Fruit fly (Drosophila melanogaster): ENCODE measurements around the gene CG9692.

CG9692 gene

DNA sequence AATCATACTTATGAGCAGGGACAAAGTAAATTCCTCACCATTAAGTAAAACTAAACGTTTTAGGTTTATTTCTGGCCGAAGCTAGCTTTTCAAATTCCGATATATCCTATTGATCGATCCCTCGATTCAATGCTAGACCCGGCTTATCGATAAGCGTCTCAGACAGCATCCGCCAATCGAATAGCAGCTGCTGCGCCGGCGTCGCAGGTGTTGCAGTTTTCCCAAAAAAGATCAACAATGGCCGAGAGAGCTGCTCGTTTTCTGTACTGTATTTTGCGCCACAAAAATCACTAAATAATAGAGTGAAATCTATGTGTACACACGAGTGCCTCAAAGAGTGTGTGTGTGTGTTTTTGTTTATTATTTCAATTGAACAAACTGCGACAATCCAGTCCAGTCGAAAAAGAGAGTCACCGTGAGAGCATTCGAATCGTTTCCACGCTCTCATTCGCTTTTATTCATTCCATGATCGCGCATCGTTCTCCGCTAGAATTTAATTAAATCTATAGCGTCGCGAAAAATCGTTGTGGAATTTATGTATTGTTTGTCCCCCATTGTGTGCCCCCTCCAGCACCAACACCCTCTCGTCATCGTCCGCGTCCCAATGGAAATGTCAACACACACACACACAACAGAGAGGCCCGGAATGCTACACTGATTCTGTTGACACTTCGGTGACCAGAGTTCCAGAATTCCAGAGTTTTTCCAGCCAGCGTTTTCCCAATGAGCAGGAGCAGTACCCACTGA, 8.8 kb downstream of the CG9692 start:
- TF ChIP-seq CG32264 (GFP tag; optimal IDR thresholded peaks at IDR 0.05) (no peak), sage (GFP tag; optimal IDR thresholded peaks at IDR 0.05) (no peak)

DNA sequence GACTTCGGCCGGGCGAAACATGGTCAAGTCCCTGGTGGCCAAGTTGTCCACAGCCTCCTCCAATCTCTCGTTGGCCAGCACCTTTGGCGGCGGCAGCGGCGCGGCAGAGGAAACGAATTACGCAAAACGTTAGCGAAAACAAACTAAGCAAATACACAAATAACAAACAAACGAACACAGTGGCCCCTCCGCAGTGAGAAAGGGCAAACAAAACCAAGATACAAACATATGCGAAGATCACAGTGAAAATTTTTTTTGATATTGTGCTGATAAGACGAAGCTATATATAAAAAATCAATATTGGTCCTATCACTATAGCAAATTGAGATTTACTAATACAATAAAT, 9.4 kb downstream of the CG9692 start:
- TF ChIP-seq HLH106 (tag; optimal IDR thresholded peaks at IDR 0.05), result no peak

DNA sequence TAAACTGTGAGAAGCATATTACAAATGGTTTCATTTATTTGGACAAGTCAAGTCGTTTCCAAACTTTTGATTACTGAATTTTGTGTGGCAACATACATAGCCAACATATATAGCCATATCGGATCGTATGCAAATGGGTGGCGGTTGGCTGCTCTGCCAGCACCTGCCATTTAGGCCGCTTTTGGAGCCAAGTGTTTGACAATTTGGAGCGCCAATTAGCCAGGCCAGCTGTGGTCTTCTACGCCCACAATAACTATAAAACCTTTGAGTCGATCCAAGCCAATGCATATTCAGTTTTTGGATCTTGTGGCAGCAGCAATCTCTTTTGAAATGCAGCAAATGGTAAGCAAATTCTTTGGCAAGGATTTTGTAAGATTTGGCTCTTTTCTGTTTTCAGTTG, 19.8 kb downstream of the CG9692 start, which contains the start of gene CG13031:
Gene CG13031, plus strand, starts transcription at position 301 of the 400 bp plus-strand sequence.
- no peak for TF ChIP-seq sage (GFP tag; optimal IDR thresholded peaks at IDR 0.05)
- no peak for TF ChIP-seq GATAd (GFP tag; optimal IDR thresholded peaks at IDR 0.05)
- TF ChIP-seq usp (GFP tag; optimal IDR thresholded peaks at IDR 0.05), result no peak
- TF ChIP-seq Hr78 (GFP tag; optimal IDR thresholded peaks at IDR 0.05), result no peak
- no peak for TF ChIP-seq psq (GFP tag; optimal IDR thresholded peaks at IDR 0.05)
- no peak for TF ChIP-seq Dfd (GFP tag; optimal IDR thresholded peaks at IDR 0.05)
- TF ChIP-seq jim (GFP tag; optimal IDR thresholded peaks at IDR 0.05), result no peak
- TF ChIP-seq Sp1 (GFP tag; optimal IDR thresholded peaks at IDR 0.05), result no peak
- no peak for TF ChIP-seq rgr (GFP tag; optimal IDR thresholded peaks at IDR 0.05)
- no peak for TF ChIP-seq Abd-B (GFP tag; optimal IDR thresholded peaks at IDR 0.05)
- no peak for TF ChIP-seq Hnf4 (GFP tag; optimal IDR thresholded peaks at IDR 0.05)
- no peak for TF ChIP-seq N (GFP tag; optimal IDR thresholded peaks at IDR 0.05)
- TF ChIP-seq OdsH (GFP tag; optimal IDR thresholded peaks at IDR 0.05), result no peak
- no peak for TF ChIP-seq ey (GFP tag; optimal IDR thresholded peaks at IDR 0.05)
- TF ChIP-seq Rel (GFP tag; optimal IDR thresholded peaks at IDR 0.05), result no peak
- no peak for TF ChIP-seq Rel (tag; optimal IDR thresholded peaks at IDR 0.05)
- TF ChIP-seq sv (GFP tag; optimal IDR thresholded peaks at IDR 0.05), result no peak

- TF ChIP-seq Jra (GFP tag; optimal IDR thresholded peaks at IDR 0.05), result no peak
- no peak for TF ChIP-seq Vsx2 (GFP tag; optimal IDR thresholded peaks at IDR 0.05; ENCODE audit: partially characterized antibody)
- TF ChIP-seq woc (GFP tag; optimal IDR thresholded peaks at IDR 0.05), result no peak
- no peak for TF ChIP-seq ey (GFP tag; optimal IDR thresholded peaks at IDR 0.05)
- no peak for TF ChIP-seq psq (GFP tag; optimal IDR thresholded peaks at IDR 0.05)
- no peak for TF ChIP-seq Hnf4 (GFP tag; optimal IDR thresholded peaks at IDR 0.05)
- TF ChIP-seq foxo (GFP tag; optimal IDR thresholded peaks at IDR 0.05), result no peak
- no peak for TF ChIP-seq pan (optimal IDR thresholded peaks at IDR 0.05)
- no peak for TF ChIP-seq Hr83 (GFP tag; optimal IDR thresholded peaks at IDR 0.05; ENCODE audit: poor library complexity, severe bottlenecking)
- TF ChIP-seq Mio (GFP tag; optimal IDR thresholded peaks at IDR 0.05), result no peak
- no peak for TF ChIP-seq dl (GFP tag; optimal IDR thresholded peaks at IDR 0.05; ENCODE audit: insufficient read depth in 1 of 2, partially characterized antibody in 2 of 2)
- TF ChIP-seq Dif (GFP tag; optimal IDR thresholded peaks at IDR 0.05; ENCODE audit: partially characterized antibody), result no peak
- TF ChIP-seq h (GFP tag; optimal IDR thresholded peaks at IDR 0.05), result no peak
- TF ChIP-seq usp (GFP tag; optimal IDR thresholded peaks at IDR 0.05), result no peak
- no peak for TF ChIP-seq Abd-B (GFP tag; optimal IDR thresholded peaks at IDR 0.05)
Measured at dm6 chr3L:16726069-16726591, 21.4 kb downstream of the CG9692 start, which contains the start of the genes CG13026 and PGRP-SB2. Gene CG13026 (minus strand): TSS chr3L:16726169. Gene PGRP-SB2 (plus strand): TSS chr3L:16726541.

DNA sequence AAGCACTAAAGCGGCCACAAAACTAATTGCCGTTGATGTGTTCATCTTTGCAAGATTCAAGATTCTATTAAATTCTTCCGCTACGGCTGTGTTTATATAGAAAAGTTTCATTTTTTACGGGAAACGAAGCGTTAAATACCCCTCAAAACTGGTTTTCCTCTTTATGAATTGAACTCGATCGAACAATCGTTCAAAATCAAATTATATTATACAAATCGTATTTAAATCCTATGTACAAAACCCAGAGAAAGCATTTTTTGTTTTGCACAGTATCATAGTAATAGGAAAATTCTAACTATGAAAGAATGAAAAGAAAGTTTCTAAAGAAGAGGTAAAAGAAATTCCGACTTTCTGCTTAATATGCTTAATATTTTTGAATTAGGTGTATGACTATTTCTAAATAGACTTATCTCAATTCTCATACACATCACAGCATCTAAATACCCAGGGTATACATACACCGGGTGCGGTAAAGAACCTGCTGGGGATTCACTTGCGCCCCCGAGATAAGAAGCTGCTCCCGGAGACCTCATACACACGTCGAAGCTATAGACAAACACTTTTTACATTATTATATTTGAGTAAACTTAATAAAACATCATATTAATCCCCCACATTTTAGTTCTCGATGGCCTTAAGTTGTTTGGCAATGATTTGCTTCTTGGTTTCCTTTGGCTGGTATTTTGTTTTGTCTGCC, 23.3 kb downstream of the CG9692 start, which contains the start of gene PGRP-SB1:
Gene PGRP-SB1, minus strand, starts transcription at position 51 of the 697 bp plus-strand sequence.
- TF ChIP-seq CG9705 (GFP tag; optimal IDR thresholded peaks at IDR 0.05) (no peak), Rel (GFP tag; optimal IDR thresholded peaks at IDR 0.05) (no peak), Rel (tag; optimal IDR thresholded peaks at IDR 0.05) (peak; percentile 97), GATAd (GFP tag; optimal IDR thresholded peaks at IDR 0.05) (no peak)

All from whole organism, wandering third instar larva.